Worm (Caenorhabditis elegans): Measurements from ENCODE around the gene eea-1.

DNA sequence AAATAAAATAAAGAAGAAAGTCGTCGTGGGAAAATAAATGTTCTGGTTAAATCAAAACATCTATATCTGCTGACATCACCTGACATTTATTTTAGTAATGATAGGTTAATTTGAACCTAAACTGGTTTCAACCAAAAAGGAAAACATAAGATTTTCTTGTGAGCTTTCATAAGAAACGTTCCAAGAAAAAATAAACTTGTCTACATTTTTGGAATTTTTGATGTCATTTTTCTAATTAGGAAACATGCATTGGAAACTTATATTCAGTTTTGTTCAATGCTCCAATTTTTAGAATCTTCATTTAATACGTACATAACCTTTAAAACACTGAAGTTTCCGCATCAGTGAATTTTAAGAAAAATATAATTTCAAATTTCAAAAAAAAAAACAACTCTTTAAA is 11.4 kb downstream of the eea-1 start:
- no peak for TF ChIP-seq nhr-11 (tag; optimal IDR thresholded peaks at IDR 0.05)
- no peak for TF ChIP-seq elt-3 (tag; optimal IDR thresholded peaks at IDR 0.05)
- no peak for TF ChIP-seq unc-39 (tag; optimal IDR thresholded peaks at IDR 0.05)
- no peak for TF ChIP-seq ceh-82 (tag; optimal IDR thresholded peaks at IDR 0.05)
- TF ChIP-seq skn-1 (tag; optimal IDR thresholded peaks at IDR 0.05): no peak
- no peak for TF ChIP-seq lsy-2 (tag; optimal IDR thresholded peaks at IDR 0.05)
- TF ChIP-seq nhr-77 (tag; optimal IDR thresholded peaks at IDR 0.05): no peak
- no peak for TF ChIP-seq nhr-237 (tag; optimal IDR thresholded peaks at IDR 0.05)
- TF ChIP-seq ama-1 (optimal IDR thresholded peaks at IDR 0.05): no peak
- no peak for TF ChIP-seq nhr-23 (tag; optimal IDR thresholded peaks at IDR 0.05)
- TF ChIP-seq fos-1 (tag; optimal IDR thresholded peaks at IDR 0.05): no peak
- TF ChIP-seq nhr-129 (tag; optimal IDR thresholded peaks at IDR 0.05): no peak

Data from whole organism, L2 larva.